Worm (Caenorhabditis elegans) whole organism, L4/young adult: ENCODE results near the gene cogc-4.

Experiments used
- W03F9.2 ChIP-seq: fragments of 150-350 bp; optimal IDR thresholded peaks from 2 replicates; lab custom pipeline; 2014; ENCODE audit warnings: missing biosample characterization, missing genetic modification characterization
- him-1 ChIP-seq: sonication (generic microtip); optimal IDR thresholded peaks from 2 replicates; lab custom pipeline; 2016; ENCODE audit warnings: missing genotype, missing genetic modification reagents, missing genetic modification characterization, missing compliant biosample characterization

DNA sequence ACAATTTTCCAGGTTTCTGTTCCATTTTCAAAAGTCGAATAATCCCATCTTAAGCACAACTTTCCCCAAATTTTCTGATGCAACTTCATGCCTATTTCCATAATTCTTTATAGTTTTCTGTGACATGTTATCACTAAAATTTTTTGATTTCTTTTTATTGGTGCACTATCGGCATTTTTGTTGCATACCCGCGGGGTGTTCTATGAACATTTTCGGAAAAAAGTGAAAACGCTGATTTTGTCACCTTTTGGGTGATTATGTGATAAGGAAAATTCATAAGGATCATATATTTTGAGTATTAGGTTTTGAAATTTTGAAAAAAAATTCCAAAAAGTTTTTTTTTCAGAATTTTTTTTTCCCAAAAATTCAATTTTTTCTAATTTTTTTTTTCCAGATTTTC lies 16.8 kb upstream of the cogc-4 start, which contains the start of gene aat-7:
- TF ChIP-seq him-1, result no peak
- TF ChIP-seq W03F9.2 (tag; lab: Kevin White, UChicago), result no peak
